Worm (Caenorhabditis elegans) whole organism, early embryonic: ENCODE data around the gene grl-10.

Experiments
- B0310.2 ChIP-seq: sonication (generic microtip); optimal IDR thresholded peaks from 2 replicates; lab custom pipeline; 2016; ENCODE audit warnings: mild to moderate bottlenecking, missing genetic modification characterization, missing compliant biosample characterization
- F13C5.2 ChIP-seq: sonication (generic microtip); optimal IDR thresholded peaks from 2 replicates; lab custom pipeline; 2017; ENCODE audit warnings: mild to moderate bottlenecking, missing genetic modification characterization, inconsistent platforms, missing compliant biosample characterization
- aly-1 ChIP-seq: sonication (generic microtip); optimal IDR thresholded peaks from 2 replicates; lab custom pipeline; 2016; ENCODE audit warnings: missing genetic modification characterization, missing compliant biosample characterization
- ama-1 ChIP-seq: fragments of 150-350 bp; optimal IDR thresholded peaks from 2 replicates; lab custom pipeline; 2014
- ceh-13 ChIP-seq: fragments of 200-800 bp; sonication (Bioruptor generic); optimal IDR thresholded peaks from 2 replicates; lab custom pipeline; 2018; ENCODE audit warnings: mild to moderate bottlenecking, missing genetic modification characterization, missing compliant biosample characterization
- ceh-36 ChIP-seq: sonication (generic microtip); optimal IDR thresholded peaks from 2 replicates; lab custom pipeline; 2016; ENCODE audit warnings: missing genetic modification characterization, inconsistent platforms, missing compliant biosample characterization
- ets-7 ChIP-seq: sonication (generic microtip); optimal IDR thresholded peaks from 2 replicates; lab custom pipeline; 2016; ENCODE audit warnings: missing genotype, missing genetic modification characterization, missing compliant biosample characterization
- flt-1 ChIP-seq: fragments of 200-800 bp; sonication (Bioruptor generic); IDR thresholded peaks from 2 replicates; pipeline ENCODE4 v1.3.6; 2022; ENCODE audit warnings: missing genetic modification characterization, missing compliant biosample characterization
- hmbx-1 ChIP-seq: sonication (generic microtip); optimal IDR thresholded peaks from 2 replicates; lab custom pipeline; 2016; ENCODE audit warnings: mild to moderate bottlenecking, missing genetic modification characterization, missing compliant biosample characterization
- hmg-4 ChIP-seq: fragments of 200-800 bp; sonication (Bioruptor generic); optimal IDR thresholded peaks from 2 replicates; lab custom pipeline; 2018; ENCODE audit warnings: mild to moderate bottlenecking, missing genetic modification characterization, missing compliant biosample characterization
- hnd-1 ChIP-seq: sonication (generic microtip); optimal IDR thresholded peaks from 2 replicates; lab custom pipeline; 2016; ENCODE audit warnings: missing genetic modification characterization, missing compliant biosample characterization
- pes-1 ChIP-seq: fragments of 200-800 bp; sonication (Bioruptor generic); IDR thresholded peaks from 2 replicates; pipeline ENCODE4 v1.3.6; 2022; ENCODE audit warnings: missing genetic modification reagents, missing genetic modification characterization, missing compliant biosample characterization
- scrt-1 ChIP-seq: fragments of 200-800 bp; sonication (Bioruptor generic); IDR thresholded peaks from 2 replicates; pipeline ENCODE4 v1.3.6; 2022; ENCODE audit warnings: missing genetic modification characterization, missing compliant biosample characterization
- sea-1 ChIP-seq: fragments of 200-800 bp; sonication (Bioruptor generic); conservative IDR thresholded peaks from 2 replicates; pipeline ENCODE4 v1.3.6; 2022; ENCODE audit warnings: missing genetic modification characterization, missing compliant biosample characterization
- tbx-11 ChIP-seq: fragments of 200-800 bp; sonication (Bioruptor generic); IDR thresholded peaks from 2 replicates; pipeline ENCODE4 v1.3.6; 2022; ENCODE audit warnings: missing genetic modification characterization, missing compliant biosample characterization
- tbx-37 ChIP-seq: fragments of 200-800 bp; sonication (Bioruptor generic); conservative IDR thresholded peaks from 2 replicates; pipeline ENCODE4 v1.3.6; 2022; ENCODE audit warnings: missing genetic modification reagents, missing genetic modification characterization, missing compliant biosample characterization
- tra-4 ChIP-seq: sonication (generic microtip); optimal IDR thresholded peaks from 2 replicates; lab custom pipeline; 2017; ENCODE audit warnings: missing genetic modification characterization, missing compliant biosample characterization

grl-10 gene

DNA sequence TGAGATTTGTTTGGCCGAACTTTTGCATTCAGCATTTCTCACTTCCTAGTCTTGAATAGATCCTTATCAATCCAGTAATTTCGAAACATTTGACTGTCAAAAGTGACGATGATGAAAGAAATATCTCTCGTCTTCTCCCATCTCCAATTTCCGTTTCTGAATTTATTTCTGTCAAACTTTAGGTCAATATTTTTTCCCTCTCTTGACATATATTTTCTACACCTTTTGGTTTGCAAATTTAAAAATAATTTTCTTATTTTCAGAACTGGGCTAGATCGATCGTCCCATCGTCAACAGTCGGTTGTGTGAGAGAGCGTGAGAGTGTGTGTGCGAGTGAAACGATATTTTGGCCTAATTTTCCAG, 30.4 kb downstream of the grl-10 start, which contains the start of gene xpo-1:
xpo-1 (plus strand) TSS at position 264 of the 363 bp plus-strand sequence.
- TF ChIP-seq flt-1 (GFP tag; lab: Robert Waterston, UW) (no peak), pes-1 (GFP tag; lab: Robert Waterston, UW) (no peak), F13C5.2 (tag; lab: Kevin White, UChicago) (no peak), aly-1 (tag; lab: Kevin White, UChicago) (no peak), ceh-13 (GFP tag; lab: Kevin White, UChicago) (no peak), hmbx-1 (tag; lab: Kevin White, UChicago) (no peak), hmg-4 (no peak), scrt-1 (GFP tag; lab: Robert Waterston, UW) (no peak), ceh-36 (tag; lab: Kevin White, UChicago) (no peak), tbx-11 (no peak), sea-1 (GFP tag; lab: Robert Waterston, UW) (no peak), ama-1 (lab: Kevin White, UChicago) (no peak), hnd-1 (tag; lab: Kevin White, UChicago) (no peak)

DNA sequence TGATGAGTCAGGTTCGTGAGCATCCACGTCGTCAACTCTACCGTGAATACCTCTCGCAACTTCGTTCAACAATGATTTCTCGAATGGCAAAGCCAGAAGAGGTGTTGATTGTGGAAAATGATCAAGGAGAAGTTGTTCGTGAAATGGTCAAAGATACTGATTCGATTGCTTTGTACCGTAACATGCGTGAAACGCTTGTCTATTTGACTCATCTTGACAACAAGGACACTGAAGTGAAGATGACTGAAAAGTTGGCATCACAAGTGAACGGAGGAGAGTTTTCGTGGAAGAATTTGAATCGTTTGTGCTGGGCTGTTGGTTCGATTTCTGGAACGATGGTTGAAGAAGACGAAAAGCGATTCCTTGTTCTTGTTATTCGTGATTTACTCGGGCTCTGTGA, 32.3 kb downstream of the grl-10 start:
- TF ChIP-seq pes-1 (GFP tag; lab: Robert Waterston, UW): no peak
- no peak for TF ChIP-seq ceh-13 (GFP tag; lab: Kevin White, UChicago)
- no peak for TF ChIP-seq B0310.2
- TF ChIP-seq hmbx-1 (tag; lab: Kevin White, UChicago): no peak
- TF ChIP-seq scrt-1 (GFP tag; lab: Robert Waterston, UW): no peak
- no peak for TF ChIP-seq hmg-4
- TF ChIP-seq tbx-37: no peak

DNA sequence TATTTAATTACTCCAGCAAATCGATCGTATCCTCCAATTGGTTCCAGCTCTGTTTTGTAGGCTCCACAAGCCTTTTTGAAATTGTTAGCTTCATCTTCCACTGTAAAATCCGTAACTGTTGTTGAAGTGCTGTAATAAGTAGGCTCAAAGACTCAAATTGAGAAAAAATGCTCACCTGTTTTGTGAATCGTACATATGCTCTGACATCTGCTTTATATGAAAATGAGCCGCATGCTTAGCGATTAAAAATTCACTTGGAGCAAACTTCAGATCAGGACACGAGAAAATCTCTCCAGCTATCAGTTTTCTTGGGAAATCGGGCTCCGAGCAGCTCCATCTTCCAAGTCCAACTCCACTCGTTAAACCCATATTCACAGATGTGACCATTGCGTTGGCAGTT, 34.1 kb downstream of the grl-10 start:
- TF ChIP-seq flt-1 (GFP tag; lab: Robert Waterston, UW) (no peak), tra-4 (tag; lab: Kevin White, UChicago) (no peak), B0310.2 (no peak)

DNA sequence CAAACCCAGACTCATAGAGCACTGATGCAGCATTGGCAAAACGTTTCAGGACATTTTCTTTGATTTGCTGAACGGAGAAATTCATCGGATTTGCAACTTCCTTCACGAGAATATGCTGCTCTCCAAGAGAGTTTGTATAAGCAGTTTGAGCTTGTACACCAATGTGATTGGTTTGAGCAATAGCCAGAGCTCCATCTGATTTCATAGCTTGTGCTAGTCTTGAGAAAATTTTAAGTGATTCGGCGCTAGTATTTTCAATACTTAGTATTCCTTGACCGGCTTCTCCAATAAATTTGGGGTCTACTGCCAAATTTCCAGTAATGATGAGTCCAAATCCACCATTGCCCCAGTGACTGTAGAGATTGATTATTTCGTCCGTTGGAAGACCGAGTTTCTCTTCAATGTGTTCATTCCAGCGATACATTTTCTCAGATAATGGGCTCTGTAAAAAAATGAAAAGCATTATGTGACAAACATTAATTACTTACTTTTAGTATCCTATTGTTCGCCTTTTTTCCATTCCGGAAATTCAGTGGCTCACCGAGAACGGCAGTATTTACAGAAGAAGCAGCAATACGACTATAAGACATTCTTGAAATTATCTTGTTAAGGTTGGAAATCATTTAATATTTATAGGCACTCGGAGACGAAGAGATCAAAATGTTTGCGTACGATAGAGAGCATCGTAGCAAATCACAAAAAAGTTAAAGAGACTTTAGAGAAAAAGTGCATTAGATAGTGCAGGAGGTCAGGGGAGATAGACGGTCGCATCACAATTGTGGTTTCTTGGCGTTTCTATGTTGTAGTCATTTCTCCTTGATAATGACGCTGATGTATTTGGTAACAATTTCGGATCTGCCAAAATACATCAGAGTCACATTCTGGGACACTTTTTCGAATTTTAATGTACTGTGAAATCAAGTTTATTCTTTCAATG, 35.2 kb downstream of the grl-10 start, which contains the start of gene ZK742.3:
ZK742.3 (minus strand) TSS at position 593 of the 937 bp plus-strand sequence.
- no peak for TF ChIP-seq tbx-37
- TF ChIP-seq hmbx-1 (tag; lab: Kevin White, UChicago): no peak
- TF ChIP-seq tbx-11: no peak
- no peak for TF ChIP-seq ceh-36 (tag; lab: Kevin White, UChicago)
- TF ChIP-seq pes-1 (GFP tag; lab: Robert Waterston, UW): no peak
- TF ChIP-seq B0310.2: no peak
- TF ChIP-seq ama-1 (lab: Kevin White, UChicago): no peak
- no peak for TF ChIP-seq aly-1 (tag; lab: Kevin White, UChicago)

DNA sequence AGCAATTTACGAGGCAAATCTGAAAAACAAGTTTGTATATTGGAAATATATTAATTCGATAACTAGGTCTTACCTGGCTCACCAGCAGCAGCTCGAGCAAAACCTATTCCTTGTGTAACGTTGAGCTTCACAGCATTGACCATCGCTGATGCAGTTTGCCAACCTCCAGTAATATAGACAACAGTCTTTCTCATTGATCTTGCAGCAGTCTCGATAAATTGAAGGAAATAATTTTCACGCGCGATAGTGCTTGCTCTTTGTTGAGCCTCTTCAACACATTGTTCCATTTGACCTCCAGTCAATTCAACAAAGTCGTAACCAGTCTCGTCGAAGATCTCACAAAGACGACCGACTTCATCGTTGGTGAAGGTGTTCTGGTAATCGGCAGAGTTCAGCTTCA, 36.2 kb downstream of the grl-10 start:
- no peak for TF ChIP-seq hnd-1 (tag; lab: Kevin White, UChicago)
- no peak for TF ChIP-seq tra-4 (tag; lab: Kevin White, UChicago)
- TF ChIP-seq flt-1 (GFP tag; lab: Robert Waterston, UW): no peak
- TF ChIP-seq tbx-11: no peak
- no peak for TF ChIP-seq scrt-1 (GFP tag; lab: Robert Waterston, UW)
- no peak for TF ChIP-seq hmg-4
- no peak for TF ChIP-seq B0310.2
- TF ChIP-seq tbx-37: no peak
- no peak for TF ChIP-seq ceh-13 (GFP tag; lab: Kevin White, UChicago)
- TF ChIP-seq hmbx-1 (tag; lab: Kevin White, UChicago): no peak
- TF ChIP-seq aly-1 (tag; lab: Kevin White, UChicago): no peak
- no peak for TF ChIP-seq ama-1 (lab: Kevin White, UChicago)
- no peak for TF ChIP-seq pes-1 (GFP tag; lab: Robert Waterston, UW)
- no peak for TF ChIP-seq sea-1 (GFP tag; lab: Robert Waterston, UW)
- TF ChIP-seq F13C5.2 (tag; lab: Kevin White, UChicago): no peak
- TF ChIP-seq ets-7: no peak
- no peak for TF ChIP-seq ceh-36 (tag; lab: Kevin White, UChicago)

- TF ChIP-seq ceh-36 (tag; lab: Kevin White, UChicago) (no peak), tbx-11 (no peak), ets-7 (no peak)
Observed at ce11 chrV:7811758-7812157, 37.4 kb downstream of the grl-10 start, which contains the start of gene ZK742.4. TSS of gene ZK742.4 (minus strand) at chrV:7811792.

- TF ChIP-seq tbx-37 (no peak), tbx-11 (no peak), sea-1 (GFP tag; lab: Robert Waterston, UW) (no peak)
Observed at ce11 chrV:7814601-7815000, 40.3 kb downstream of the grl-10 start, which contains the start of gene ZK742.6. TSS of gene ZK742.6 (minus strand) at chrV:7814942.

- TF ChIP-seq tbx-37 (no peak), hmg-4 (no peak), ceh-13 (GFP tag; lab: Kevin White, UChicago) (no peak)
Observed at ce11 chrV:7816486-7816885, 42.1 kb downstream of the grl-10 start.
